Fruit fly (Drosophila melanogaster): ENCODE results near the gene CG13032.

CG13032 gene

dm6 chr3L:16682371-16682770, 8.6 kb downstream of the CG13032 start:
- no peak for TF ChIP-seq CG14655 (GFP tag; optimal IDR thresholded peaks at IDR 0.05)
- TF ChIP-seq CG8301 (tag; optimal IDR thresholded peaks at IDR 0.05) = no peak
- TF ChIP-seq CG17806 (tag; optimal IDR thresholded peaks at IDR 0.05) = no peak
- TF ChIP-seq Pif1B (GFP tag; optimal IDR thresholded peaks at IDR 0.05) = no peak
- TF ChIP-seq CG13204 (GFP tag; optimal IDR thresholded peaks at IDR 0.05) = no peak
- TF ChIP-seq CG32121 (GFP tag; IDR thresholded peaks at IDR 0.05) = no peak
- no peak for TF ChIP-seq CG8159 (tag; optimal IDR thresholded peaks at IDR 0.05)
- no peak for TF ChIP-seq CG10348 (GFP tag; IDR thresholded peaks at IDR 0.05)
- no peak for TF ChIP-seq D1 (tag; optimal IDR thresholded peaks at IDR 0.05)

- TF ChIP-seq CG8301 (tag; optimal IDR thresholded peaks at IDR 0.05) = peak; percentile 57
- TF ChIP-seq EcR (GFP tag; optimal IDR thresholded peaks at IDR 0.05) = peak; percentile 29
- TF ChIP-seq Ets98B (GFP tag; IDR thresholded peaks at IDR 0.05) = no peak
- no peak for TF ChIP-seq Pif1A (GFP tag; optimal IDR thresholded peaks at IDR 0.05)
- TF ChIP-seq Pif1B (GFP tag; optimal IDR thresholded peaks at IDR 0.05) = no peak
- no peak for TF ChIP-seq gl (tag; optimal IDR thresholded peaks at IDR 0.05)
- TF ChIP-seq CG10348 (GFP tag; IDR thresholded peaks at IDR 0.05) = no peak
- peak; percentile 31; the same call in 1 of the 2 replicates for TF ChIP-seq CG32121 (GFP tag; IDR thresholded peaks at IDR 0.05)
- TF ChIP-seq fd96Ca (GFP tag; IDR thresholded peaks at IDR 0.05) = no peak; the same call in 2 of the 3 replicates
- no peak for TF ChIP-seq CG15710 (tag; optimal IDR thresholded peaks at IDR 0.05)
- no peak for TF ChIP-seq CG12605 (GFP tag; IDR thresholded peaks at IDR 0.05)
- no peak for TF ChIP-seq CG9948 (tag; optimal IDR thresholded peaks at IDR 0.05)
- peak; percentile 12 for TF ChIP-seq CG34367 (tag; optimal IDR thresholded peaks at IDR 0.05)
- TF ChIP-seq CG17806 (tag; optimal IDR thresholded peaks at IDR 0.05) = no peak
- TF ChIP-seq rn (GFP tag; IDR thresholded peaks at IDR 0.05) = no peak
- TF ChIP-seq CG4496 (GFP tag; IDR thresholded peaks at IDR 0.05) = no peak
- no peak for TF ChIP-seq CG13204 (GFP tag; optimal IDR thresholded peaks at IDR 0.05)
- no peak for TF ChIP-seq CG8159 (tag; optimal IDR thresholded peaks at IDR 0.05)
- TF ChIP-seq Snoo (tag; optimal IDR thresholded peaks at IDR 0.05) = no peak
- peak; percentile 66 for TF ChIP-seq CG14655 (GFP tag; optimal IDR thresholded peaks at IDR 0.05)
- no peak for TF ChIP-seq D1 (tag; optimal IDR thresholded peaks at IDR 0.05)
Observed at dm6 chr3L:16683007-16683406, 9.2 kb downstream of the CG13032 start.

- no peak for TF ChIP-seq CG13204 (GFP tag; optimal IDR thresholded peaks at IDR 0.05)
- no peak for TF ChIP-seq CG15710 (tag; optimal IDR thresholded peaks at IDR 0.05)
- TF ChIP-seq gl (tag; optimal IDR thresholded peaks at IDR 0.05) = peak; percentile 4
- TF ChIP-seq CG4496 (GFP tag; IDR thresholded peaks at IDR 0.05) = no peak
- TF ChIP-seq D1 (tag; optimal IDR thresholded peaks at IDR 0.05) = no peak
- no peak for TF ChIP-seq CG10348 (GFP tag; IDR thresholded peaks at IDR 0.05)
- no peak for TF ChIP-seq rn (GFP tag; IDR thresholded peaks at IDR 0.05)
- no peak for TF ChIP-seq CG9948 (tag; optimal IDR thresholded peaks at IDR 0.05)
- no peak for TF ChIP-seq CG17806 (tag; optimal IDR thresholded peaks at IDR 0.05)
- TF ChIP-seq CG8159 (tag; optimal IDR thresholded peaks at IDR 0.05) = no peak
- TF ChIP-seq CG8301 (tag; optimal IDR thresholded peaks at IDR 0.05) = no peak
- TF ChIP-seq CG14655 (GFP tag; optimal IDR thresholded peaks at IDR 0.05) = no peak
- no peak for TF ChIP-seq EcR (GFP tag; optimal IDR thresholded peaks at IDR 0.05)
- no peak for TF ChIP-seq Pif1B (GFP tag; optimal IDR thresholded peaks at IDR 0.05)
- TF ChIP-seq fd96Ca (GFP tag; IDR thresholded peaks at IDR 0.05) = 0 out of 3 replicates have a peak, but pooled peaks have one; percentile 13
Observed at dm6 chr3L:16689491-16689890, 15.7 kb downstream of the CG13032 start.

dm6 chr3L:16690055-16690454, 16.3 kb downstream of the CG13032 start:
- TF ChIP-seq fd96Ca (GFP tag; IDR thresholded peaks at IDR 0.05) = no peak
- TF ChIP-seq CG9948 (tag; optimal IDR thresholded peaks at IDR 0.05) = no peak
- no peak for TF ChIP-seq CG10348 (GFP tag; IDR thresholded peaks at IDR 0.05)
- no peak for TF ChIP-seq CG12605 (GFP tag; IDR thresholded peaks at IDR 0.05)
- no peak for TF ChIP-seq gl (tag; optimal IDR thresholded peaks at IDR 0.05)
- TF ChIP-seq D1 (tag; optimal IDR thresholded peaks at IDR 0.05) = no peak
- no peak for TF ChIP-seq CG4496 (GFP tag; IDR thresholded peaks at IDR 0.05)
- no peak for TF ChIP-seq CG8301 (tag; optimal IDR thresholded peaks at IDR 0.05)
- no peak for TF ChIP-seq Ets98B (GFP tag; IDR thresholded peaks at IDR 0.05)
- no peak for TF ChIP-seq Pif1B (GFP tag; optimal IDR thresholded peaks at IDR 0.05)
- TF ChIP-seq EcR (GFP tag; optimal IDR thresholded peaks at IDR 0.05) = no peak
- TF ChIP-seq rn (GFP tag; IDR thresholded peaks at IDR 0.05) = no peak
- no peak for TF ChIP-seq Pif1A (GFP tag; optimal IDR thresholded peaks at IDR 0.05)
- TF ChIP-seq CG14655 (GFP tag; optimal IDR thresholded peaks at IDR 0.05) = no peak

dm6 chr3L:16693844-16694243, 20.1 kb downstream of the CG13032 start:
- peak; percentile 42 for TF ChIP-seq EcR (GFP tag; optimal IDR thresholded peaks at IDR 0.05)
- TF ChIP-seq CG8301 (tag; optimal IDR thresholded peaks at IDR 0.05) = no peak
- no peak for TF ChIP-seq fd96Ca (GFP tag; IDR thresholded peaks at IDR 0.05)
- no peak for TF ChIP-seq D1 (tag; optimal IDR thresholded peaks at IDR 0.05)

dm6 chr3L:16695076-16695847, 21.5 kb downstream of the CG13032 start:
- TF ChIP-seq CG10348 (GFP tag; IDR thresholded peaks at IDR 0.05) (no peak), EcR (GFP tag; optimal IDR thresholded peaks at IDR 0.05) (peak; percentile 61)
